Worm (Caenorhabditis elegans) whole organism, L2 larva: Measurements from ENCODE around the gene dmsr-14.

Experiments used
- alr-1 ChIP-seq: fragments of 150-350 bp; optimal IDR thresholded peaks from 2 replicates; lab custom pipeline; 2014; ENCODE audit warnings: missing biosample characterization, missing genetic modification characterization
- ceh-16 ChIP-seq: fragments of 150-350 bp; optimal IDR thresholded peaks from 2 replicates; lab custom pipeline; 2014; ENCODE audit warnings: missing biosample characterization, missing genetic modification characterization
- elt-1 ChIP-seq: fragments of 150-350 bp; optimal IDR thresholded peaks from 2 replicates; lab custom pipeline; 2014; ENCODE audit warnings: missing biosample characterization, missing genetic modification characterization
- fos-1 ChIP-seq: fragments of 150-350 bp; optimal IDR thresholded peaks from 2 replicates; lab custom pipeline; 2014; ENCODE audit warnings: missing biosample characterization, missing genetic modification characterization
- mdl-1 ChIP-seq, 2 experiments: fragments of 150-350 bp in 1 of 2; sonication (generic microtip) in 1 of 2; optimal IDR thresholded peaks; 2 replicates each; lab custom pipeline; 2017; ENCODE audit warnings: missing biosample characterization in 2 of 2, missing genetic modification characterization in 2 of 2
- nhr-11 ChIP-seq: fragments of 150-350 bp; optimal IDR thresholded peaks from 2 replicates; lab custom pipeline; 2014; ENCODE audit warnings: missing biosample characterization, missing genetic modification characterization
- peb-1 ChIP-seq: fragments of 150-350 bp; optimal IDR thresholded peaks from 2 replicates; lab custom pipeline; 2014; ENCODE audit warnings: missing biosample characterization, missing genetic modification characterization
- skn-1 ChIP-seq: sonication (generic microtip); optimal IDR thresholded peaks from 2 replicates; lab custom pipeline; 2017; ENCODE audit warnings: missing biosample characterization, missing genetic modification characterization
- sma-9 ChIP-seq, 2 experiments: fragments of 150-350 bp in 1 of 2; sonication (generic microtip) in 1 of 2; optimal IDR thresholded peaks; 2 replicates each; lab custom pipeline; 2014 to 2016; ENCODE audit warnings: missing genetic modification characterization in 2 of 2, mild to moderate bottlenecking in 1 of 2, missing biosample characterization in 1 of 2, missing compliant biosample characterization in 1 of 2, missing genetic modification reagents in 1 of 2, moderate library complexity in 1 of 2
- unc-62 ChIP-seq: fragments of 150-350 bp; optimal IDR thresholded peaks from 2 replicates; lab custom pipeline; 2014; ENCODE audit warnings: missing biosample characterization, missing genetic modification reagents, missing genetic modification characterization
- zag-1 ChIP-seq: fragments of 150-350 bp; optimal IDR thresholded peaks from 2 replicates; lab custom pipeline; 2014; ENCODE audit warnings: missing biosample characterization, missing genetic modification characterization
- ztf-4 ChIP-seq: fragments of 150-350 bp; optimal IDR thresholded peaks from 2 replicates; lab custom pipeline; 2014; ENCODE audit warnings: missing biosample characterization, missing genetic modification characterization

DNA sequence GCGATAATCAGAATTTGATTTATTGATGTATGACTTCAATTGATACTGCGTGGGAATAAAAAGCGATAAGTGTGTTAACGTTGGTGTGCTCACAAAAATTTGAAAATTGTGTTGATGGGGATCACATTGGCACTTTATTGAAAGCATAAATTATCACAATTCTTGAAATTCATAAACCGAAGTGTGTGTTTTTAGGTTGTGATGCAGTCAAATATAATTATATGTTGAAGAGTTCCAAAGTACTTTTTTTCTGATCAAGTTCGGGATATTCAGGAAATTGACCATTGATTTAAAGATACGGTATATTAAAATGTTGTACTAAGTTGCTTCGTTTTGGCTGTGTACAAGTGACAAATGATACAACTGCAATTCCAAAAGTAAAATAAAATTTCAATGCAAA is 41.4 kb downstream of the dmsr-14 start, which contains the start of gene srh-28:
- no peak for TF ChIP-seq ztf-4 (tag; lab: Kevin White, UChicago)
- TF ChIP-seq peb-1 (tag; lab: Kevin White, UChicago) = no peak
- no peak for TF ChIP-seq skn-1 (tag; lab: Kevin White, UChicago)
- TF ChIP-seq alr-1 (tag; lab: Kevin White, UChicago) = no peak
- no peak for TF ChIP-seq elt-1
- TF ChIP-seq sma-9 (GFP tag; optimal IDR thresholded peaks at IDR 0.05; lab: Kevin White, UChicago) = no peak
- no peak for TF ChIP-seq sma-9 (tag; optimal IDR thresholded peaks at IDR 0.05; lab: Kevin White, UChicago)
- TF ChIP-seq nhr-11 (tag; lab: Kevin White, UChicago) = no peak
- TF ChIP-seq zag-1 (tag; lab: Kevin White, UChicago) = no peak
- no peak for TF ChIP-seq mdl-1 (tag; optimal IDR thresholded peaks at IDR 0.05; lab: Kevin White, UChicago)
- TF ChIP-seq fos-1 (tag; lab: Kevin White, UChicago) = no peak
- TF ChIP-seq unc-62 = no peak
- TF ChIP-seq ceh-16 = no peak
